Worm (Caenorhabditis elegans): Measurements from ENCODE around the gene sir-2.2.
A peak's percentile ranks its signal among the peaks of the same experiment; 100 is the strongest.

Gene sir-2.2

ce11 chrX:13311641-13312423 lies 16.0 kb upstream of the sir-2.2 start, which contains the start of gene F46G10.1 (continued):
- no peak for TF ChIP-seq unc-39 (tag; optimal IDR thresholded peaks at IDR 0.05)
- TF ChIP-seq php-3 (GFP tag; IDR thresholded peaks at IDR 0.05): peak; percentile 28; the same call in 1 of the 2 replicates
- no peak for TF ChIP-seq zag-1 (tag; optimal IDR thresholded peaks at IDR 0.05)
- TF ChIP-seq lin-15B (tag; optimal IDR thresholded peaks at IDR 0.05): no peak
- no peak for TF ChIP-seq spr-3 (GFP tag; optimal IDR thresholded peaks at IDR 0.05)
- TF ChIP-seq nhr-28 (tag; optimal IDR thresholded peaks at IDR 0.05): peak; percentile 58
- no peak for TF ChIP-seq mdt-29 (GFP tag; IDR thresholded peaks at IDR 0.05)
- TF ChIP-seq zip-11 (GFP tag; IDR thresholded peaks at IDR 0.05): no peak
- TF ChIP-seq dmd-6 (GFP tag; IDR thresholded peaks at IDR 0.05): peak; percentile 78
- no peak for TF ChIP-seq F37D6.2 (tag; optimal IDR thresholded peaks at IDR 0.05)
- TF ChIP-seq ZK546.5 (tag; optimal IDR thresholded peaks at IDR 0.05): no peak
- TF ChIP-seq egl-27 (tag; optimal IDR thresholded peaks at IDR 0.05): no peak
- peak; percentile 47 for TF ChIP-seq hlh-11 (tag; optimal IDR thresholded peaks at IDR 0.05)
- no peak for TF ChIP-seq rbr-2 (tag; optimal IDR thresholded peaks at IDR 0.05)
- no peak for TF ChIP-seq gei-8 (GFP tag; optimal IDR thresholded peaks at IDR 0.05)
- no peak for TF ChIP-seq zfp-2 (tag; optimal IDR thresholded peaks at IDR 0.05)
- no peak for TF ChIP-seq daf-8 (GFP tag; IDR thresholded peaks at IDR 0.05)
- TF ChIP-seq ama-1 (optimal IDR thresholded peaks at IDR 0.05): no peak
- no peak for TF ChIP-seq ctbp-1 (GFP tag; IDR thresholded peaks at IDR 0.05)
- no peak for TF ChIP-seq D1046.2 (GFP tag; IDR thresholded peaks at IDR 0.05)
- no peak for TF ChIP-seq ceh-28 (tag; optimal IDR thresholded peaks at IDR 0.05)
- no peak for TF ChIP-seq arid-1 (GFP tag; conservative IDR thresholded peaks at IDR 0.05)
- no peak for TF ChIP-seq unc-130 (GFP tag; optimal IDR thresholded peaks at IDR 0.05)
- TF ChIP-seq nhr-237 (tag; optimal IDR thresholded peaks at IDR 0.05): no peak
- no peak for TF ChIP-seq mep-1 (tag; optimal IDR thresholded peaks at IDR 0.05)
- peak; percentile 70 for TF ChIP-seq dve-1 (tag; optimal IDR thresholded peaks at IDR 0.05; ENCODE audit: insufficient read depth)
- TF ChIP-seq daf-16 (GFP tag; optimal IDR thresholded peaks at IDR 0.05): no peak
- TF ChIP-seq daf-16 (tag; optimal IDR thresholded peaks at IDR 0.05): peak; percentile 93

- no peak for TF ChIP-seq ztf-11 (tag; optimal IDR thresholded peaks at IDR 0.05)
- TF ChIP-seq nhr-28 (tag; optimal IDR thresholded peaks at IDR 0.05): peak; percentile 94
- no peak for TF ChIP-seq T20F7.1 (GFP tag; optimal IDR thresholded peaks at IDR 0.05)
- peak; percentile 72 for TF ChIP-seq hlh-30 (tag; optimal IDR thresholded peaks at IDR 0.05; ENCODE audit: insufficient read depth)
- TF ChIP-seq lsy-2 (tag; optimal IDR thresholded peaks at IDR 0.05): no peak
- TF ChIP-seq aly-2 (tag; optimal IDR thresholded peaks at IDR 0.05): no peak
- no peak for TF ChIP-seq attf-4 (tag; optimal IDR thresholded peaks at IDR 0.05)
- TF ChIP-seq dve-1 (tag; optimal IDR thresholded peaks at IDR 0.05; ENCODE audit: insufficient read depth): no peak
- no peak for TF ChIP-seq Y75B8A.6 (GFP tag; IDR thresholded peaks at IDR 0.05)
- no peak for TF ChIP-seq ceh-32 (tag; optimal IDR thresholded peaks at IDR 0.05; ENCODE audit: poor library complexity)
- peak; percentile 5 for TF ChIP-seq mep-1 (tag; optimal IDR thresholded peaks at IDR 0.05)
- no peak for TF ChIP-seq zip-11 (GFP tag; IDR thresholded peaks at IDR 0.05)
- no peak for TF ChIP-seq skn-1 (tag; optimal IDR thresholded peaks at IDR 0.05)
- TF ChIP-seq unc-39 (tag; optimal IDR thresholded peaks at IDR 0.05): no peak
- TF ChIP-seq unc-62 (GFP tag; optimal IDR thresholded peaks at IDR 0.05 in 1 of 2): peak in 1 of 2 experiments; percentile 54
- TF ChIP-seq unc-62 (tag; optimal IDR thresholded peaks at IDR 0.05): no peak
- TF ChIP-seq zfp-2 (tag; optimal IDR thresholded peaks at IDR 0.05): no peak
- peak in 1 of 2 experiments; percentile 35 for TF ChIP-seq mdl-1 (tag; optimal IDR thresholded peaks at IDR 0.05)
- no peak for TF ChIP-seq dmd-9 (GFP tag; IDR thresholded peaks at IDR 0.05)
- no peak for TF ChIP-seq fkh-10 (GFP tag; optimal IDR thresholded peaks at IDR 0.05)
- no peak for TF ChIP-seq nhr-10 (tag; optimal IDR thresholded peaks at IDR 0.05)
- no peak for TF ChIP-seq lin-29 (GFP tag; IDR thresholded peaks at IDR 0.05)
- TF ChIP-seq daf-8 (GFP tag; IDR thresholded peaks at IDR 0.05): no peak
- TF ChIP-seq daf-16 (GFP tag; optimal IDR thresholded peaks at IDR 0.05): no peak
- no peak for TF ChIP-seq daf-16 (tag; optimal IDR thresholded peaks at IDR 0.05)
- TF ChIP-seq ceh-20 (GFP tag; IDR thresholded peaks at IDR 0.05): no peak
- TF ChIP-seq lim-7 (GFP tag; IDR thresholded peaks at IDR 0.05): no peak
- TF ChIP-seq ces-1 (GFP tag; optimal IDR thresholded peaks at IDR 0.05): no peak
- TF ChIP-seq hlh-11 (tag; optimal IDR thresholded peaks at IDR 0.05): peak; percentile 35
- TF ChIP-seq dpl-1 (GFP tag; optimal IDR thresholded peaks at IDR 0.05): no peak
- TF ChIP-seq daf-19 (GFP tag; conservative IDR thresholded peaks at IDR 0.05): no peak
- TF ChIP-seq zag-1 (tag; optimal IDR thresholded peaks at IDR 0.05): no peak
These were observed 12.8 kb upstream of the sir-2.2 start for ce11 chrX:13315093-13315492.
